Worm (Caenorhabditis elegans) whole organism, midembryonic: ENCODE measurements around the gene grld-1.

Experiments used
- T22C8.4 ChIP-seq: fragments of 200-800 bp; sonication (Bioruptor generic); IDR thresholded peaks from 2 replicates; pipeline ENCODE4 v1.3.6; 2022; ENCODE audit warnings: missing genetic modification characterization, missing compliant biosample characterization
- cog-1 ChIP-seq: sonication (generic microtip); optimal IDR thresholded peaks from 2 replicates; lab custom pipeline; 2016; ENCODE audit warnings: missing genetic modification characterization, missing compliant biosample characterization
- flt-1 ChIP-seq: fragments of 200-800 bp; sonication (Bioruptor generic); IDR thresholded peaks from 2 replicates; pipeline ENCODE4 v1.3.6; 2022; ENCODE audit warnings: missing genetic modification characterization, missing compliant biosample characterization
- klf-2 ChIP-seq: fragments of 200-800 bp; sonication (Bioruptor generic); conservative IDR thresholded peaks from 2 replicates; pipeline ENCODE4 v1.3.6; 2022; ENCODE audit warnings: missing genetic modification reagents, missing genetic modification characterization, missing compliant biosample characterization
- ztf-23 ChIP-seq: fragments of 200-800 bp; sonication (Bioruptor generic); IDR thresholded peaks from 2 replicates; pipeline ENCODE4 v1.3.6; 2022; ENCODE audit warnings: missing genetic modification reagents, missing genetic modification characterization, missing compliant biosample characterization
- ztf-29 ChIP-seq: fragments of 200-800 bp; sonication (Bioruptor generic); IDR thresholded peaks from 2 replicates; pipeline ENCODE4 v1.3.6; 2022; ENCODE audit warnings: missing genetic modification reagents, missing genetic modification characterization, missing compliant biosample characterization

- TF ChIP-seq ztf-29 (no peak), ztf-23 (no peak), klf-2 (GFP tag; lab: Robert Waterston, UW) (no peak), cog-1 (tag; lab: Kevin White, UChicago) (no peak), T22C8.4 (no peak), flt-1 (GFP tag; lab: Robert Waterston, UW) (no peak)
These were observed 16.4 kb downstream of the grld-1 start, which contains the start of gene B0545.4 for ce11 chrIV:109307-109706.
